Worm (Caenorhabditis elegans) whole organism, L3 larva: ENCODE results near the gene ZK54.3.

ENCODE experiments used
- ZK546.5 ChIP-seq: sonication (generic microtip); optimal IDR thresholded peaks from 2 replicates; lab custom pipeline; 2017; ENCODE audit warnings: missing biosample characterization, missing genetic modification characterization
- aly-2 ChIP-seq: fragments of 150-350 bp; optimal IDR thresholded peaks from 2 replicates; lab custom pipeline; 2014; ENCODE audit warnings: missing biosample characterization, missing genetic modification characterization
- ama-1 ChIP-seq: fragments of 150-350 bp; optimal IDR thresholded peaks from 2 replicates; lab custom pipeline; 2018
- ceh-16 ChIP-seq: sonication (generic microtip); optimal IDR thresholded peaks from 2 replicates; lab custom pipeline; 2017; ENCODE audit warnings: missing biosample characterization, missing genetic modification characterization
- ceh-28 ChIP-seq: fragments of 150-350 bp; optimal IDR thresholded peaks from 2 replicates; lab custom pipeline; 2014; ENCODE audit warnings: missing biosample characterization, missing genetic modification reagents, missing genetic modification characterization
- ceh-82 ChIP-seq: fragments of 150-350 bp; optimal IDR thresholded peaks from 2 replicates; lab custom pipeline; 2014; ENCODE audit warnings: missing biosample characterization, missing genetic modification characterization
- ceh-9 ChIP-seq: sonication (generic microtip); optimal IDR thresholded peaks from 2 replicates; lab custom pipeline; 2018; ENCODE audit warnings: missing biosample characterization, missing genetic modification characterization
- daf-12 ChIP-seq: fragments of 150-350 bp; optimal IDR thresholded peaks from 2 replicates; lab custom pipeline; 2014; ENCODE audit warnings: missing biosample characterization, missing genetic modification reagents, missing genetic modification characterization
- egl-5 ChIP-seq: fragments of 150-350 bp; optimal IDR thresholded peaks from 2 replicates; lab custom pipeline; 2017; ENCODE audit warnings: missing biosample characterization, missing genetic modification reagents, missing genetic modification characterization, inconsistent platforms
- elt-1 ChIP-seq: fragments of 150-350 bp; optimal IDR thresholded peaks from 2 replicates; lab custom pipeline; 2014; ENCODE audit warnings: missing biosample characterization, missing genetic modification characterization
- elt-2 ChIP-seq: sonication (generic microtip); optimal IDR thresholded peaks from 2 replicates; lab custom pipeline; 2016; ENCODE audit warnings: missing genetic modification reagents, mild to moderate bottlenecking, missing genetic modification characterization, missing compliant biosample characterization
- elt-3 ChIP-seq, 3 experiments: fragments of 150-350 bp in 1 of 3; sonication (generic microtip) in 2 of 3; optimal IDR thresholded peaks; 2 replicates in 2 of 3; 4 replicates in 1 of 3; lab custom pipeline; 2014 to 2017; ENCODE audit warnings: missing biosample characterization in 3 of 3, missing genetic modification characterization in 3 of 3
- eor-1 ChIP-seq, 2 experiments: fragments of 150-350 bp; optimal IDR thresholded peaks; 2 replicates each; lab custom pipeline; 2014 to 2018; ENCODE audit warnings: missing biosample characterization in 2 of 2, missing genetic modification characterization in 2 of 2
- fkh-10 ChIP-seq: sonication (generic microtip); optimal IDR thresholded peaks from 2 replicates; lab custom pipeline; 2017; ENCODE audit warnings: missing biosample characterization, missing genetic modification reagents, missing genetic modification characterization
- fkh-2 ChIP-seq: fragments of 150-350 bp; optimal IDR thresholded peaks from 2 replicates; lab custom pipeline; 2014; ENCODE audit warnings: missing biosample characterization, missing genetic modification reagents, missing genetic modification characterization
- fos-1 ChIP-seq: fragments of 150-350 bp; optimal IDR thresholded peaks from 2 replicates; lab custom pipeline; 2014; ENCODE audit warnings: missing biosample characterization, missing genetic modification characterization
- hmg-11 ChIP-seq: sonication (generic microtip); optimal IDR thresholded peaks from 2 replicates; lab custom pipeline; 2016; ENCODE audit warnings: missing genetic modification characterization, missing compliant biosample characterization
- jun-1 ChIP-seq: fragments of 150-350 bp; optimal IDR thresholded peaks from 2 replicates; lab custom pipeline; 2014; ENCODE audit warnings: missing biosample characterization, missing genetic modification reagents, missing genetic modification characterization
- lin-15B ChIP-seq: fragments of 150-350 bp; optimal IDR thresholded peaks from 2 replicates; lab custom pipeline; 2014; ENCODE audit warnings: missing biosample characterization, missing genetic modification characterization
- lin-39 ChIP-seq: fragments of 150-350 bp; optimal IDR thresholded peaks from 2 replicates; lab custom pipeline; 2018; ENCODE audit warnings: missing biosample characterization, missing genetic modification reagents, missing genetic modification characterization
- lsy-12 ChIP-seq: sonication (generic microtip); optimal IDR thresholded peaks from 2 replicates; lab custom pipeline; 2016; ENCODE audit warnings: mild to moderate bottlenecking, missing genetic modification characterization, missing compliant biosample characterization
- mdl-1 ChIP-seq: fragments of 150-350 bp; optimal IDR thresholded peaks from 2 replicates; lab custom pipeline; 2014; ENCODE audit warnings: missing biosample characterization, missing genetic modification characterization
- mml-1 ChIP-seq: fragments of 150-350 bp; sonication (generic microtip); optimal IDR thresholded peaks from 3 replicates; lab custom pipeline; 2014; ENCODE audit warnings: missing biosample characterization, missing genetic modification characterization
- nfya-1 ChIP-seq: sonication (generic microtip); optimal IDR thresholded peaks from 2 replicates; lab custom pipeline; 2017; ENCODE audit warnings: missing genetic modification characterization, mild to moderate bottlenecking, missing compliant biosample characterization, antibody characterized with exemption, moderate library complexity; ENCODE audit not compliant: insufficient read depth
- nhr-11 ChIP-seq: fragments of 150-350 bp; optimal IDR thresholded peaks from 2 replicates; lab custom pipeline; 2014; ENCODE audit warnings: missing biosample characterization, missing genetic modification characterization
- nhr-23 ChIP-seq: fragments of 150-350 bp; optimal IDR thresholded peaks from 2 replicates; lab custom pipeline; 2014; ENCODE audit warnings: missing biosample characterization, missing genetic modification reagents, missing genetic modification characterization
- nhr-237 ChIP-seq: fragments of 150-350 bp; optimal IDR thresholded peaks from 2 replicates; lab custom pipeline; 2014; ENCODE audit warnings: missing biosample characterization, missing genetic modification characterization
- nhr-25 ChIP-seq: sonication (generic microtip); optimal IDR thresholded peaks from 2 replicates; lab custom pipeline; 2017; ENCODE audit warnings: missing biosample characterization, missing genetic modification characterization
- nhr-28 ChIP-seq: fragments of 150-350 bp; optimal IDR thresholded peaks from 2 replicates; lab custom pipeline; 2014; ENCODE audit warnings: missing biosample characterization, missing genetic modification characterization
- nhr-43 ChIP-seq: sonication (generic microtip); optimal IDR thresholded peaks from 2 replicates; lab custom pipeline; 2016; ENCODE audit warnings: mild to moderate bottlenecking, missing genetic modification characterization, missing compliant biosample characterization; ENCODE audit not compliant: poor library complexity, severe bottlenecking
- nhr-67 ChIP-seq: fragments of 150-350 bp; optimal IDR thresholded peaks from 2 replicates; lab custom pipeline; 2014; ENCODE audit warnings: missing biosample characterization, missing genetic modification characterization
- nhr-76 ChIP-seq: fragments of 150-350 bp; sonication (generic microtip); optimal IDR thresholded peaks from 5 replicates; lab custom pipeline; 2014; ENCODE audit warnings: missing biosample characterization, missing genetic modification characterization
- nhr-77 ChIP-seq: fragments of 150-350 bp; optimal IDR thresholded peaks from 2 replicates; lab custom pipeline; 2014; ENCODE audit warnings: missing biosample characterization, missing genetic modification characterization
- pha-4 ChIP-seq: fragments of 150-350 bp; optimal IDR thresholded peaks from 2 replicates; lab custom pipeline; 2014; ENCODE audit warnings: missing biosample characterization, missing genetic modification reagents, missing genetic modification characterization
- pqm-1 ChIP-seq: fragments of 150-350 bp; optimal IDR thresholded peaks from 2 replicates; lab custom pipeline; 2017; ENCODE audit warnings: missing biosample characterization, missing genetic modification characterization, inconsistent platforms
- sea-2 ChIP-seq: fragments of 150-350 bp; sonication (generic microtip); optimal IDR thresholded peaks from 4 replicates; lab custom pipeline; 2014; ENCODE audit warnings: missing biosample characterization, missing genetic modification reagents, missing genetic modification characterization
- skn-1 ChIP-seq: fragments of 150-350 bp; optimal IDR thresholded peaks from 2 replicates; lab custom pipeline; 2014; ENCODE audit warnings: missing biosample characterization, missing genetic modification characterization
- snpc-4 ChIP-seq: fragments of 150-350 bp; optimal IDR thresholded peaks from 2 replicates; lab custom pipeline; 2014; ENCODE audit warnings: missing biosample characterization, missing genetic modification characterization
- tbx-2 ChIP-seq: sonication (generic microtip); optimal IDR thresholded peaks from 2 replicates; lab custom pipeline; 2016; ENCODE audit warnings: mild to moderate bottlenecking, missing genetic modification characterization, missing compliant biosample characterization
- unc-62 ChIP-seq: fragments of 150-350 bp; sonication (generic microtip); optimal IDR thresholded peaks from 4 replicates; lab custom pipeline; 2014; ENCODE audit warnings: missing biosample characterization, missing genetic modification reagents, missing genetic modification characterization
- zag-1 ChIP-seq: fragments of 150-350 bp; optimal IDR thresholded peaks from 2 replicates; lab custom pipeline; 2014; ENCODE audit warnings: missing biosample characterization, missing genetic modification characterization
- ztf-4 ChIP-seq: fragments of 150-350 bp; optimal IDR thresholded peaks from 2 replicates; lab custom pipeline; 2014; ENCODE audit warnings: missing biosample characterization, missing genetic modification characterization

Gene ZK54.3

ce11 chrX:17466615-17467014, at the start of gene ZK54.3:
ZK54.3 (minus strand) TSS chrX:17467005.
- no peak for TF ChIP-seq eor-1 (tag; optimal IDR thresholded peaks at IDR 0.05; lab: Kevin White, UChicago)
- peak; percentile 51 for TF ChIP-seq nfya-1 (tag; lab: Kevin White, UChicago)

ce11 chrX:17516461-17516860, 49.7 kb upstream of the ZK54.3 start:
- TF ChIP-seq nfya-1 (tag; lab: Kevin White, UChicago) (no peak), ztf-4 (tag; lab: Kevin White, UChicago) (no peak)

- no peak for TF ChIP-seq mdl-1 (tag; lab: Kevin White, UChicago)
- peak; percentile 57 for TF ChIP-seq nhr-43 (tag; lab: Kevin White, UChicago)
- TF ChIP-seq nhr-23 (tag; lab: Kevin White, UChicago) = peak; percentile 21
- TF ChIP-seq, all 47 proteins: peak for 2
These were observed 48.5 kb upstream of the ZK54.3 start for ce11 chrX:17515207-17515902.

ce11 chrX:17514422-17514821, 47.6 kb upstream of the ZK54.3 start:
- TF ChIP-seq pha-4 = peak; percentile 63
- TF ChIP-seq ceh-82 (tag; lab: Kevin White, UChicago) = no peak
- no peak for TF ChIP-seq eor-1 (tag; optimal IDR thresholded peaks at IDR 0.05; lab: Kevin White, UChicago)

- TF ChIP-seq lsy-12 (tag; lab: Kevin White, UChicago) (peak; percentile 19), skn-1 (peak; percentile 75), nhr-23 (tag; lab: Kevin White, UChicago) (peak; percentile 82), ceh-9 (tag; lab: Kevin White, UChicago) (no peak), nhr-43 (tag; lab: Kevin White, UChicago) (peak; percentile 76), fkh-2 (tag; lab: Kevin White, UChicago) (no peak), aly-2 (tag; lab: Kevin White, UChicago) (no peak), nfya-1 (tag; lab: Kevin White, UChicago) (peak; percentile 96), nhr-11 (peak; percentile 65), nhr-76 (tag; lab: Kevin White, UChicago) (no peak), ama-1 (peak; percentile 37), hmg-11 (tag; lab: Kevin White, UChicago) (peak; percentile 95), tbx-2 (peak; percentile 58), ZK546.5 (tag; lab: Kevin White, UChicago) (no peak), nhr-77 (tag; lab: Kevin White, UChicago) (no peak), daf-12 (tag; lab: Kevin White, UChicago) (no peak), mdl-1 (tag; lab: Kevin White, UChicago) (peak; percentile 90), nhr-25 (tag; lab: Kevin White, UChicago) (peak; percentile 87), nhr-237 (tag; lab: Kevin White, UChicago) (no peak), sea-2 (GFP tag; lab: Kevin White, UChicago) (peak; percentile 84), elt-2 (tag; lab: Kevin White, UChicago) (peak; percentile 63), lin-39 (tag; lab: Kevin White, UChicago) (peak; percentile 92), unc-62 (GFP tag; lab: Kevin White, UChicago) (peak; percentile 75), nhr-28 (no peak), ztf-4 (tag; lab: Kevin White, UChicago) (peak; percentile 58), elt-3 (tag; optimal IDR thresholded peaks at IDR 0.05; lab: Kevin White, UChicago) (no peak), mml-1 (tag; lab: Kevin White, UChicago) (no peak), fkh-10 (GFP tag; lab: Kevin White, UChicago) (peak; percentile 84), egl-5 (no peak), lin-15B (tag; lab: Kevin White, UChicago) (peak; percentile 35), zag-1 (tag; lab: Kevin White, UChicago) (peak; percentile 49), jun-1 (tag; lab: Kevin White, UChicago) (no peak), pqm-1 (tag; lab: Kevin White, UChicago) (peak; percentile 32), elt-1 (tag; lab: Kevin White, UChicago) (peak; percentile 61), pha-4 (peak; percentile 73), ceh-16 (tag; lab: Kevin White, UChicago) (no peak), nhr-67 (tag; lab: Kevin White, UChicago) (no peak), eor-1 (tag; optimal IDR thresholded peaks at IDR 0.05; lab: Kevin White, UChicago) (no peak), fos-1 (peak; percentile 47), ceh-28 (tag; lab: Kevin White, UChicago) (peak; percentile 86), snpc-4 (peak; percentile 64)
These were observed 46.8 kb upstream of the ZK54.3 start, which contains the start of gene nhr-1 for ce11 chrX:17513507-17514113. nhr-1 (plus strand) TSS chrX:17514063.
